Worm (Caenorhabditis elegans) whole organism, L4 larva: ENCODE data around the gene pqn-8.

Source experiments
- ceh-82 ChIP-seq: sonication (generic microtip); optimal IDR thresholded peaks from 2 replicates; lab custom pipeline; 2017; ENCODE audit warnings: missing biosample characterization, missing genetic modification characterization
- ces-1 ChIP-seq: fragments of 150-350 bp; sonication (generic microtip); optimal IDR thresholded peaks from 4 replicates; lab custom pipeline; 2014; ENCODE audit warnings: missing biosample characterization, missing genetic modification reagents, missing genetic modification characterization
- lin-39 ChIP-seq: fragments of 150-350 bp; optimal IDR thresholded peaks from 2 replicates; lab custom pipeline; 2014; ENCODE audit warnings: missing biosample characterization, missing genetic modification reagents, missing genetic modification characterization
- nhr-237 ChIP-seq: sonication (generic microtip); optimal IDR thresholded peaks from 2 replicates; lab custom pipeline; 2017; ENCODE audit warnings: missing biosample characterization, missing genetic modification characterization
- nhr-6 ChIP-seq: fragments of 150-350 bp; optimal IDR thresholded peaks from 2 replicates; lab custom pipeline; 2014; ENCODE audit warnings: missing biosample characterization, missing genetic modification characterization
- zip-11 ChIP-seq: fragments of 200-800 bp; sonication (Bioruptor generic); IDR thresholded peaks from 2 replicates; pipeline ENCODE4 v1.3.6; 2022; ENCODE audit warnings: missing genetic modification characterization, missing compliant biosample characterization
- ztf-11 ChIP-seq: fragments of 150-350 bp; optimal IDR thresholded peaks from 2 replicates; lab custom pipeline; 2014; ENCODE audit warnings: missing biosample characterization, missing genetic modification characterization

- TF ChIP-seq zip-11 (GFP tag; lab: Robert Waterston, UW) (no peak), ces-1 (GFP tag; lab: Kevin White, UChicago) (no peak), nhr-6 (tag; lab: Kevin White, UChicago) (no peak), lin-39 (tag; lab: Kevin White, UChicago) (no peak), ztf-11 (tag; lab: Kevin White, UChicago) (no peak), ceh-82 (no peak), nhr-237 (tag; lab: Kevin White, UChicago) (no peak)
Observed at ce11 chrIII:9956123-9956522, 41.7 kb downstream of the pqn-8 start, which contains the start of gene mog-1.
